Fruit fly (Drosophila melanogaster) Kc167 (cell line): ENCODE measurements around the gene CG7275.

Experiments used
- Myc ChIP-seq: fragments of >200 bp; optimal IDR thresholded peaks from 2 replicates; lab custom pipeline; 2017; ENCODE audit warnings: missing external identifiers
- Sin3A ChIP-seq: fragments of >200 bp; optimal IDR thresholded peaks from 2 replicates; lab custom pipeline; 2018; ENCODE audit warnings: missing external identifiers
- h ChIP-seq: fragments of >200 bp; optimal IDR thresholded peaks from 3 replicates; lab custom pipeline; 2018; ENCODE audit warnings: missing external identifiers
- insv ChIP-seq: fragments of >200 bp; optimal IDR thresholded peaks from 3 replicates; lab custom pipeline; 2018; ENCODE audit warnings: missing external identifiers
- psq ChIP-seq: fragments of >200 bp; optimal IDR thresholded peaks from 2 replicates; lab custom pipeline; 2017; ENCODE audit warnings: missing external identifiers
- ttk ChIP-seq: sonication (Bioruptor generic); optimal IDR thresholded peaks from 2 replicates; lab custom pipeline; 2017; ENCODE audit warnings: missing external identifiers

CG7275 gene

dm6 chr3L:15529143-15529542 lies 30.4 kb downstream of the CG7275 start, which contains the start of gene obst-H:
obst-H (minus strand) TSS chr3L:15529243.
- TF ChIP-seq h (lab: Kevin White, UChicago), result no peak
- TF ChIP-seq insv, result no peak
- TF ChIP-seq psq (lab: Kevin White, UChicago), result no peak
- no peak for TF ChIP-seq ttk (lab: Kevin White, UChicago)

DNA sequence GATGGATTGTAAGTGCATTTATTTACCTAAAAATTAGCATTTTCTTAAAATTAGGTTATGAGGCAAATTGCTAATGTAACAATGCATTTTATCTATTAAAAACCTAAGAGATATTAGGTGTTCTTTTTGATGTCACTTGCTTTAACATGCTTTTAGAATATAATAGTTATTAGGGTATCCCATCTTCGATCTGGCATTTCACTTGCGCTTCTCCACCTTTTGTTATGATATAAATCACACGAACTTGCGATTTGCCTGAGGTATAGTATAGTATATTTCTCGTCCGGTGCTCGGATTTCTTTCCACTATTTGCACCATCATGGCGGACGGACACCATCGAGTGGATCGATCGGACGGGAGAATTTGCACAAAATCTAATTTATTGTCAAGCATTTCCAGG lies 31.3 kb downstream of the CG7275 start:
- no peak for TF ChIP-seq insv
- no peak for TF ChIP-seq Myc (lab: Kevin White, UChicago)
- no peak for TF ChIP-seq psq (lab: Kevin White, UChicago)
- TF ChIP-seq Sin3A (lab: Kevin White, UChicago), result no peak
- TF ChIP-seq h (lab: Kevin White, UChicago), result no peak
- TF ChIP-seq ttk (lab: Kevin White, UChicago), result no peak

DNA sequence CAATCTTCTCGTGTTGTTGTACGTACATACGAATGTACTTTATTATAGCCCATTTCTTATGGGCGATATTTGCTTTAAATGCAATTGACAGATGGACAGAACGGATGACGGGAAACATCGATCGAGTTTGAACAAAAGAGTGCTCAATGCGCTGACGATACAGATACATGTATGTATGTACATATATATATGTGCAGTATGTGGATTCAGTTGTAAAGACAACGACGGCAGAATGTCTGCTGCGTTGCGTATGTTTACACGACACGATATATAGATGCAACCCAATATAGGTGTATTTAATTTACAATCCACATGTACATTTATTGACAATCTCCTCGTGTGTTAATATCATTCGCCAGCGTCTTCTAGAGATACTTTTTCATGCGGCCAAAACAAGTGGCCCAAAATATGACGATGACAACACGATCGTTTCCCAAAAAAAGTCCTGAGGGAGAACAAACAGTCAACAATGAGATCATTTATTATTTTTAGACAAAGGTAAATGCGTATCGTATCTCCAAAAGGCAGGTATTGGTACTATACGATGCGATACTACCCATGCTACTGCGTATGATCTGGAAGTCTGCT lies 32.0 kb downstream of the CG7275 start:
- TF ChIP-seq Sin3A (lab: Kevin White, UChicago), result no peak
- no peak for TF ChIP-seq Myc (lab: Kevin White, UChicago)
- TF ChIP-seq ttk (lab: Kevin White, UChicago), result no peak
- no peak for TF ChIP-seq psq (lab: Kevin White, UChicago)
- TF ChIP-seq h (lab: Kevin White, UChicago), result no peak
- TF ChIP-seq insv, result no peak

DNA sequence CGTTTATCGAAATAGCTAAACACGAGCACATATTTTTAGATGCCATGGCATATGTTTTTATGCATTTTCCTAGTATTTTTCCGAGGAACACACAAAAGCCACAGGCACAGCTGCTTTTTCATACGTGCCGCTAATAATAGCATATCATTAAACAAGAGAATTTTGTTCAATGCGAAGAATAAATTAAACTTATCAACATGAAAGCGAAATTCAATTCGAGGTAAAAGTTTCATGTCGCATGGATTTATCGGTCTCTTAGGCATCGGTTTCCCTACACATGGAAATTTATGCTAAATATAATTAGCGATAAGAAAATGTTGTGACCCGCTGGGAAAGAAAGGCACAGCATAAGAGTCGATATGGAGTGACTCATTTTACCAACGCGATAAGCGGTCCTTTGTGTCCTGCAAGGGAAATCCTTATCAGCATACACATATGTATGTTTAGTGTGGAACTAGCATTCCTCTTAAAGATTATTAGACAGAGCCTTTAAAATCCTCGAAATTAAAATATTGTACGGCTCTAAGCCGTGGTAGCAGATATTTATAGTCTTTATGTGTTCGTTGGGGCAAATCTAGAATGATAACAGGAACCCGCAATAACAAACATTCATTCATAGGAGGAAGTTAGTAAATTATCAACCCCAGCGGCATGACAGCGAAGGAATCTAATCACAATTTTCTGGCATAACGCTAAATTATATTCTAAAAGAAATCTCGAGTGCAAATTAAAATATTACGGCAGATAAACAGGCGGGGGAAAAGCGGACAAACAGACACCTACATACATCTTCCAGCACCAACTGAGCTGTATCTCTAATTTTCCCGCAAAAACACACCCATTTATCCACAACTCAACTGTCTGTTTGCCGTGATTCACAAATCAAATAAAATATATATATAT lies 32.9 kb downstream of the CG7275 start, which contains the start of gene CG43248:
Gene CG43248 (minus strand): TSS at position 51 of the 903 bp plus-strand sequence.
- TF ChIP-seq insv (no peak), ttk (lab: Kevin White, UChicago) (no peak), Sin3A (lab: Kevin White, UChicago) (no peak), psq (lab: Kevin White, UChicago) (no peak), Myc (lab: Kevin White, UChicago) (no peak), h (lab: Kevin White, UChicago) (no peak)

DNA sequence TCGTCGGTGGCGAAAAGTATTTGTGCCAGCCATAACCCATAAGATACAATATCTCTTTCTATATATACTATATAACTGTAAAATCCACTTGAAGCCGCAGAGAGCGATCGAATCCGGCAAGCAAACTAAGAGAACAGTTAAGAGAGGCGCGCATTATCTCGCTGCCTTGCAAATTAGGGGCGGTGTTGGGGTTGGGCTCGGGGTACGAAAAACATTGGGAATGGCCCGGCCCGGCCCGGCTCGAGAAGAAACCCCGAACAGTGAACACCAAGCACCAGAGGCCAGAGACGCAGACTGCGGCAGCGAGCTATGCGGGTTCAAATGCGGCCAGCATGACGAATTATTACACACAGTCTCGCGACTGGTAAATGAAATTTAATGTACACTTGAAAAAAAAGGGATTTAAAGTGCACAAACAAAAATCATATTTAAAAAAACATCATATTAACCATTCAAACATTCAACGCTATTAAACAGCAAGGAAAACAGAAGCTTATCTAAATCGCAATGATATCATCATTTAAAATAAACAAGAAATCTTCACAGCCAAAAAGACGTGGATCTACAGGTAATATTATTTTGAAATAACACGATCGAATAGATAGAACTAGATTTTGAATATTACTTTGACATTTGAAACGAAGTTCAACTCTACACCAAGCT lies 33.7 kb downstream of the CG7275 start:
- TF ChIP-seq psq (lab: Kevin White, UChicago), result no peak
- no peak for TF ChIP-seq insv
- no peak for TF ChIP-seq Sin3A (lab: Kevin White, UChicago)
- TF ChIP-seq ttk (lab: Kevin White, UChicago), result no peak
- TF ChIP-seq Myc (lab: Kevin White, UChicago), result no peak
- no peak for TF ChIP-seq h (lab: Kevin White, UChicago)

dm6 chr3L:15533402-15534129 lies 34.8 kb downstream of the CG7275 start:
- TF ChIP-seq Sin3A (lab: Kevin White, UChicago) (no peak), insv (no peak), Myc (lab: Kevin White, UChicago) (no peak), h (lab: Kevin White, UChicago) (no peak)

DNA sequence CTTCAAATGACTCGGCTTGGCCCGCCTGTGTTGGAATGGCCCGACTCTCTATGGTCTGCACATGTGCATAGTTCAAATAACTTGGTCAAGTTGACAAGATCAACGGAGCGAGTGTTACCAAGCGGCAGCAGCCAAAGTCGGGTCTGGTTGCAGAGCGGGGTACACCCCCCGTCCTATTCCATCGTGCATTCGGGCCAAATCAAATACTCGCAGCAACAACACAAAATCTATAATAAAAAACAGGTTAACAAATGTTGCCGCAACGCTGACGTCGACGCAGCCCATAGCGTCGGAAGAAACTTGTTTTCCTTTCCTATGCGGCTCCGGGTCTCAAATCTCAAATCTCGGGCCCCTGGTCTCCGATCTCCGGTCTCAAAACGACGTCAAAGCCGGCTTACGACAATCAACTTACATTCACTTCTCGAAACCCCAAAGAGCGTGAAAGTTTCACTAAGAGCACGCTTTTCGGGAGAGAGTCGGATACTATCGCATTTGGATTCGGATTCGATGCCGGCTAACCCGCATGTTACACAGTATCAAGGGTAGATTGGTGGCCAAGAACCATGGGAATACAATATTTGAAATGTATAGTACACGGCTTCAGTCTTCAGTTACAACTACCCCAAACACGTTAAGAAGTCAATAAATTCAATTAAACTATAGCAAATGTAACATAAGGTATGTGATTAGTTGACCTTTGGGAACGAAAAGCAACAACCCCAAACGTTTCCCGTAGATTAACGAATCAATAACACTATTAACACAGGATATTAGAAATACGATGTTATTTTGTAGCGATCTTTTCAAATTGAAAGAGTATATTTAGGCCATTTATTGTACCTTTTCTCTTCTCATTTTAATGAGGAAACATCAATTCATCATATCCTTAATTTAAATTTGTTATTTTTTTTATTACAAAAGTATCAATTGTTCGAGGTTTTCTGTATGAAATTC lies 35.8 kb downstream of the CG7275 start:
- no peak for TF ChIP-seq h (lab: Kevin White, UChicago)
- no peak for TF ChIP-seq Myc (lab: Kevin White, UChicago)
- TF ChIP-seq psq (lab: Kevin White, UChicago), result no peak
- TF ChIP-seq ttk (lab: Kevin White, UChicago), result no peak
- TF ChIP-seq insv, result no peak
- no peak for TF ChIP-seq Sin3A (lab: Kevin White, UChicago)

dm6 chr3L:15535228-15535598 lies 36.5 kb downstream of the CG7275 start, which contains the start of gene CrebA:
CrebA (plus strand) TSS chr3L:15535395.
- TF ChIP-seq h (lab: Kevin White, UChicago) (no peak), insv (no peak), Myc (lab: Kevin White, UChicago) (no peak), Sin3A (lab: Kevin White, UChicago) (no peak), ttk (lab: Kevin White, UChicago) (no peak), psq (lab: Kevin White, UChicago) (no peak)

DNA sequence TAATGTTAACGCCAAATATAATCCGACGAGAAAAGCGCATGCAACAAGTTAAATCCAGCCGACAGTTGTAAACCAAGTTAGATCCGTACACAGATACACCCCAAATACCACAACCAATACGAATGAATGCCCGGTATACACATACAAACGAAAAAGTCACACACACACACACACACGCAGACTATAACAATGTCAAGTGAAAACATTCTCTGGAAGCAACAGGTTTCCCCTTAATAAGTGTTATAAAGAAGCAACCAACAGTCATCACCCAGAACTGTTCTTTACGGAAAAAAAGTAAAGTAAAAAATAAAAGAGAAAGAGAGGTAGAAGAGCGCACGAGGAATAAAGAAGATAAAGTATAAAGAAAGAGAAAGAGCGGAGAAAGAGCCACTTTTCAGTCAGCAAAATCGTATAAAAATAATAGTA lies 37.1 kb downstream of the CG7275 start:
- TF ChIP-seq psq (lab: Kevin White, UChicago) (no peak), ttk (lab: Kevin White, UChicago) (no peak), Sin3A (lab: Kevin White, UChicago) (no peak), insv (no peak), h (lab: Kevin White, UChicago) (no peak), Myc (lab: Kevin White, UChicago) (no peak)

- TF ChIP-seq Sin3A (lab: Kevin White, UChicago), result no peak
- TF ChIP-seq Myc (lab: Kevin White, UChicago), result no peak
- no peak for TF ChIP-seq h (lab: Kevin White, UChicago)
- no peak for TF ChIP-seq insv
- no peak for TF ChIP-seq ttk (lab: Kevin White, UChicago)
Observed at dm6 chr3L:15536550-15536949, 37.8 kb downstream of the CG7275 start.
